Fruit fly (Drosophila melanogaster) whole organism, embryonic: ENCODE results near the gene SmydA-9.

ENCODE experiments used
- Bgb ChIP-seq: fragments of 200-800 bp; sonication (Bioruptor generic); IDR thresholded peaks from 2 replicates; pipeline ENCODE4 v1.3.6; 2022; ENCODE audit warnings: missing biosample characterization, missing genetic modification characterization; ENCODE audit not compliant: partially characterized antibody
- CG10366 ChIP-seq: fragments of 200-800 bp; sonication (Bioruptor generic); IDR thresholded peaks from 2 replicates; pipeline ENCODE4 v1.3.6; 2022; ENCODE audit warnings: missing biosample characterization, missing genetic modification characterization
- CG13894 ChIP-seq: fragments of 200-800 bp; sonication (Bioruptor generic); optimal IDR thresholded peaks from 3 replicates; lab custom pipeline; 2018; ENCODE audit warnings: missing biosample characterization, mild to moderate bottlenecking, missing genetic modification characterization, moderate library complexity
- CG15514 ChIP-seq: fragments of 200-800 bp; sonication (Bioruptor generic); optimal IDR thresholded peaks from 3 replicates; lab custom pipeline; 2017; ENCODE audit warnings: missing biosample characterization, missing genetic modification characterization, mild to moderate bottlenecking, moderate library complexity, missing genetic modification reagents
- CG16779 ChIP-seq: fragments of 200-800 bp; sonication (Bioruptor generic); IDR thresholded peaks from 2 replicates; pipeline ENCODE4 v1.3.6; 2022; ENCODE audit warnings: missing biosample characterization, missing genetic modification characterization
- CG2875 ChIP-seq: fragments of 200-800 bp; sonication (Bioruptor generic); optimal IDR thresholded peaks from 2 replicates; lab custom pipeline; 2017; ENCODE audit warnings: missing biosample characterization, mild to moderate bottlenecking, missing genetic modification characterization, missing genetic modification reagents
- CG31224 ChIP-seq: fragments of 200-800 bp; sonication (Bioruptor generic); IDR thresholded peaks from 2 replicates; pipeline ENCODE4 v1.3.6; 2022; ENCODE audit warnings: missing biosample characterization, missing genetic modification characterization
- CG3163 ChIP-seq: fragments of 200-800 bp; sonication (Bioruptor generic); optimal IDR thresholded peaks from 3 replicates; lab custom pipeline; 2016; ENCODE audit warnings: missing biosample characterization, missing genetic modification characterization
- CG32767 ChIP-seq: fragments of 200-800 bp; sonication (Bioruptor generic); IDR thresholded peaks from 2 replicates; pipeline ENCODE4 v1.3.6; 2022; ENCODE audit warnings: missing biosample characterization, missing genetic modification characterization
- CG34422 ChIP-seq: fragments of 200-800 bp; sonication (Bioruptor generic); IDR thresholded peaks from 3 replicates; pipeline ENCODE4 v1.3.6; 2022; ENCODE audit warnings: missing biosample characterization, missing genetic modification characterization
- CG4404 ChIP-seq: fragments of 200-800 bp; sonication (Bioruptor generic); IDR thresholded peaks from 2 replicates; pipeline ENCODE4 v1.3.6; 2022; ENCODE audit warnings: missing biosample characterization, missing genetic modification characterization
- CG4854 ChIP-seq: fragments of 200-800 bp; sonication (Bioruptor generic); optimal IDR thresholded peaks from 2 replicates; lab custom pipeline; 2016; ENCODE audit warnings: missing biosample characterization, missing genetic modification characterization, inconsistent platforms
- CG6654 ChIP-seq: fragments of 200-800 bp; sonication (Bioruptor generic); optimal IDR thresholded peaks from 2 replicates; lab custom pipeline; 2017; ENCODE audit warnings: missing biosample characterization, mild to moderate bottlenecking, missing genetic modification characterization
- CG6683 ChIP-seq: fragments of 200-800 bp; sonication (Bioruptor generic); optimal IDR thresholded peaks from 2 replicates; lab custom pipeline; 2017; ENCODE audit warnings: missing biosample characterization, mild to moderate bottlenecking, missing genetic modification characterization, missing genetic modification reagents
- CG6854 ChIP-seq: fragments of 200-800 bp; sonication (Bioruptor generic); optimal IDR thresholded peaks from 3 replicates; lab custom pipeline; 2017; ENCODE audit warnings: missing biosample characterization, mild to moderate bottlenecking, missing genetic modification characterization
- CG7372 ChIP-seq: fragments of 200-800 bp; sonication (Bioruptor generic); IDR thresholded peaks from 2 replicates; pipeline ENCODE4 v1.3.6; 2022; ENCODE audit warnings: missing biosample characterization, missing genetic modification characterization
- CG7839 ChIP-seq: fragments of 200-800 bp; sonication (Bioruptor generic); optimal IDR thresholded peaks from 3 replicates; lab custom pipeline; 2018; ENCODE audit warnings: missing biosample characterization, mild to moderate bottlenecking, missing genetic modification characterization, moderate library complexity
- CG8765 ChIP-seq: fragments of 200-800 bp; sonication (Bioruptor generic); IDR thresholded peaks from 2 replicates; pipeline ENCODE4 v1.3.6; 2022; ENCODE audit warnings: missing biosample characterization, missing genetic modification characterization
- Camta ChIP-seq: fragments of 200-800 bp; sonication (Bioruptor generic); optimal IDR thresholded peaks from 2 replicates; lab custom pipeline; 2016; ENCODE audit warnings: missing biosample characterization, missing genetic modification characterization
- Dad ChIP-seq: fragments of 200-800 bp; sonication (Bioruptor generic); optimal IDR thresholded peaks from 3 replicates; lab custom pipeline; 2016; ENCODE audit warnings: missing biosample characterization, missing genetic modification characterization
- Dp ChIP-seq: fragments of 200-800 bp; sonication (Bioruptor generic); optimal IDR thresholded peaks from 2 replicates; lab custom pipeline; 2018; ENCODE audit warnings: missing biosample characterization, mild to moderate bottlenecking, missing genetic modification characterization, moderate library complexity
- E2f2 ChIP-seq: fragments of 200-800 bp; sonication (Bioruptor generic); IDR thresholded peaks from 2 replicates; pipeline ENCODE4 v1.3.6; 2022; ENCODE audit warnings: missing biosample characterization, missing genetic modification characterization
- ERR ChIP-seq: fragments of 200-800 bp; sonication (Bioruptor generic); optimal IDR thresholded peaks from 2 replicates; lab custom pipeline; 2016; ENCODE audit warnings: missing biosample characterization, missing genetic modification characterization
- Hr39 ChIP-seq: fragments of >200 bp; optimal IDR thresholded peaks from 2 replicates; lab custom pipeline; 2017
- Lhr ChIP-seq: fragments of 200-800 bp; sonication (Bioruptor generic); optimal IDR thresholded peaks from 3 replicates; lab custom pipeline; 2017; ENCODE audit warnings: mild to moderate bottlenecking, missing biosample characterization, missing genetic modification reagents, missing genetic modification characterization
- MBD-R2 ChIP-seq: fragments of 200-800 bp; sonication (Bioruptor generic); IDR thresholded peaks from 2 replicates; pipeline ENCODE4 v1.3.6; 2022; ENCODE audit warnings: missing biosample characterization, missing genetic modification characterization
- NC2β ChIP-seq: fragments of 200-800 bp; sonication (Bioruptor generic); optimal IDR thresholded peaks from 2 replicates; lab custom pipeline; 2016; ENCODE audit warnings: missing biosample characterization, missing genetic modification characterization
- bsh ChIP-seq, 2 experiments: fragments of 200-800 bp; sonication (Bioruptor generic); optimal IDR thresholded peaks; 2 replicates each; lab custom pipeline; 2017 to 2018; ENCODE audit warnings: mild to moderate bottlenecking in 2 of 2, missing biosample characterization in 2 of 2, missing genetic modification characterization in 2 of 2, moderate library complexity in 1 of 2
- exex ChIP-seq: fragments of 200-800 bp; sonication (Bioruptor generic); optimal IDR thresholded peaks from 4 replicates; lab custom pipeline; 2018; ENCODE audit warnings: missing biosample characterization, mild to moderate bottlenecking, missing genetic modification characterization, moderate library complexity
- fd102C ChIP-seq: fragments of 200-800 bp; sonication (Bioruptor generic); optimal IDR thresholded peaks from 2 replicates; lab custom pipeline; 2018; ENCODE audit warnings: missing biosample characterization, mild to moderate bottlenecking, missing genetic modification characterization, moderate library complexity
- gem ChIP-seq: fragments of 200-800 bp; sonication (Bioruptor generic); optimal IDR thresholded peaks from 2 replicates; lab custom pipeline; 2019; ENCODE audit warnings: missing biosample characterization, mild to moderate bottlenecking, missing genetic modification characterization, moderate library complexity
- grau ChIP-seq: fragments of 200-800 bp; optimal IDR thresholded peaks from 3 replicates; lab custom pipeline; 2019; ENCODE audit warnings: missing biosample characterization, mild to moderate bottlenecking, missing genetic modification characterization, moderate library complexity
- gro ChIP-seq: fragments of 200-800 bp; sonication (Bioruptor generic); optimal IDR thresholded peaks from 2 replicates; lab custom pipeline; 2016; ENCODE audit warnings: missing biosample characterization, missing genetic modification characterization
- ind ChIP-seq: fragments of 200-800 bp; sonication (Bioruptor generic); optimal IDR thresholded peaks from 3 replicates; lab custom pipeline; 2016; ENCODE audit warnings: missing biosample characterization, missing genetic modification characterization
- jigr1 ChIP-seq: fragments of 200-800 bp; sonication (Bioruptor generic); IDR thresholded peaks from 3 replicates; pipeline ENCODE4 v1.3.6; 2022; ENCODE audit warnings: missing biosample characterization, missing genetic modification characterization
- kay ChIP-seq: fragments of 200-800 bp; sonication (Bioruptor generic); optimal IDR thresholded peaks from 2 replicates; lab custom pipeline; 2016; ENCODE audit warnings: missing biosample characterization, missing genetic modification characterization
- nau ChIP-seq: fragments of 200-800 bp; sonication (Bioruptor generic); optimal IDR thresholded peaks from 3 replicates; lab custom pipeline; 2017; ENCODE audit warnings: missing biosample characterization, mild to moderate bottlenecking, missing genetic modification characterization, missing genetic modification reagents
- p53 ChIP-seq: fragments of 200-800 bp; sonication (Bioruptor generic); optimal IDR thresholded peaks from 2 replicates; lab custom pipeline; 2016; ENCODE audit warnings: missing biosample characterization, missing genetic modification characterization
- pzg ChIP-seq: fragments of 200-800 bp; sonication (Bioruptor generic); optimal IDR thresholded peaks from 3 replicates; lab custom pipeline; 2018; ENCODE audit warnings: missing biosample characterization, mild to moderate bottlenecking, missing genetic modification characterization, moderate library complexity
- ranshi ChIP-seq: fragments of 200-800 bp; sonication (Bioruptor generic); IDR thresholded peaks from 2 replicates; pipeline ENCODE4 v1.3.6; 2022; ENCODE audit warnings: missing biosample characterization, missing genetic modification characterization
- row ChIP-seq: fragments of 200-800 bp; sonication (Bioruptor generic); IDR thresholded peaks from 3 replicates; pipeline ENCODE4 v1.3.6; 2022; ENCODE audit warnings: missing biosample characterization, missing genetic modification characterization
- sc ChIP-seq, 3 experiments: fragments of >200 bp in 2 of 3; fragments of 200-800 bp in 1 of 3; sonication (Bioruptor generic) in 1 of 3; optimal IDR thresholded peaks; 2 replicates in 2 of 3; 3 replicates in 1 of 3; lab custom pipeline; 2017; ENCODE audit warnings: mild to moderate bottlenecking in 1 of 3, missing biosample characterization in 1 of 3, missing genetic modification characterization in 1 of 3, missing genetic modification reagents in 1 of 3
- sens-2 ChIP-seq: fragments of 200-800 bp; sonication (Bioruptor generic); IDR thresholded peaks from 2 replicates; pipeline ENCODE4 v1.3.6; 2022; ENCODE audit warnings: missing biosample characterization, missing genetic modification characterization
- slbo ChIP-seq: fragments of 200-800 bp; sonication (Bioruptor generic); IDR thresholded peaks from 2 replicates; pipeline ENCODE4 v1.3.6; 2022; ENCODE audit warnings: missing biosample characterization, missing genetic modification characterization
- sob ChIP-seq: fragments of 200-800 bp; sonication (Bioruptor generic); IDR thresholded peaks from 2 replicates; pipeline ENCODE4 v1.3.6; 2022; ENCODE audit warnings: missing biosample characterization, missing genetic modification characterization
- stwl ChIP-seq: fragments of 200-800 bp; sonication (Bioruptor generic); optimal IDR thresholded peaks from 3 replicates; lab custom pipeline; 2018; ENCODE audit warnings: missing biosample characterization, mild to moderate bottlenecking, missing genetic modification characterization, moderate library complexity
- unpg ChIP-seq: fragments of 200-800 bp; sonication (Bioruptor generic); optimal IDR thresholded peaks from 3 replicates; lab custom pipeline; 2018; ENCODE audit warnings: missing biosample characterization, mild to moderate bottlenecking, missing genetic modification characterization, moderate library complexity
- vfl ChIP-seq: fragments of 200-800 bp; sonication (Bioruptor generic); optimal IDR thresholded peaks from 2 replicates; lab custom pipeline; 2016; ENCODE audit warnings: missing biosample characterization, missing genetic modification characterization
- wdn ChIP-seq: fragments of 200-800 bp; sonication (Bioruptor generic); IDR thresholded peaks from 2 replicates; pipeline ENCODE4 v1.3.6; 2022; ENCODE audit warnings: missing biosample characterization, missing genetic modification characterization
- zfh1 ChIP-seq: fragments of 200-800 bp; sonication (Bioruptor generic); IDR thresholded peaks from 3 replicates; pipeline ENCODE4 v1.3.6; 2022; ENCODE audit warnings: missing biosample characterization, missing genetic modification characterization

Gene SmydA-9

DNA sequence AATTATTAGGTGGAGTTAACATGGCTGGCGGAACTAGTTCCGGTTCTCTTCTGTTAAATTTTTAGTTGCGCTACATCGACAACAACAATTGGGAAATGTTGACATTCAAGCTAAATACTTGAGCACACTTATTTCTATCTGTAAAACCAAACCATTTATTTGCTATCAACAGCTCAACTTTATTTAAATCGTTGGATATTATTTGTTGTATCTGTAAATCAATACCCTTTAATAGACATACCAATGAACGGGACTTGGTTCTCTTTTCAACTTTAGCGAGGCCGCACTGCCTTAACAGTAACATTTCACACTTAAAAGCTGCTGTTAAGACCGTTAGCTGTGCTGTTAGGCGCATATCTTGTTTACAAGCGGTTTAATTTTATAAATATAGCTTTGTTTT, 17.1 kb downstream of the SmydA-9 start, which contains the start of gene CG12106 (continued):
- TF ChIP-seq NC2β (GFP tag; lab: Kevin White, UChicago) = peak; percentile 30
- TF ChIP-seq ind (GFP tag; lab: Kevin White, UChicago) = peak; percentile 51
- TF ChIP-seq nau = no peak
- TF ChIP-seq gem (tag; lab: Kevin White, UChicago) = peak; percentile 71
- no peak for TF ChIP-seq fd102C (GFP tag; lab: Kevin White, UChicago)

DNA sequence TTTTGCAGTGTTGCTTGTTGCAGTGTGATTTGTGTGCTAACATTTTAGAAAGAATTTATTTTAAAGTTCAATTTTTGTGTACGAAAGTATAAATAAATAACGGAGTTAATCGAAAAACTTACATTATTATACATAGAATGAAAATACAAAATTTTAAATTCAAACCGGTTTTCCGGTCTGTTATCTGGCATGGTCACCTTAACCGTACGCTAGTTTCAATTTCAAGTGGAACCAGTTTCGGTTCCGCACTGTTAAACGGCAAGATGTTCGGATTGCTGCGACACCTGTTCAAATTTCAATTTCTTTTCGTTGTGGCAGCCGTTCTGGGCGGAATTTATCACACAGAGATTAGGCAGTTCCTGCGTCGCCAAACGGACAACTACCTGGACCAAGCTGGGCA, 18.3 kb downstream of the SmydA-9 start, which contains the start of gene CG12056:
Gene CG12056 (plus strand): TSS at position 241 of the 400 bp plus-strand sequence.
- TF ChIP-seq exex (tag; lab: Kevin White, UChicago) (no peak), CG15514 (GFP tag; lab: Kevin White, UChicago) (peak; percentile 98), MBD-R2 (peak; percentile 55), zfh1 (GFP tag; lab: Robert Waterston, UW) (no peak), sob (no peak), CG4854 (GFP tag; lab: Kevin White, UChicago) (no peak), kay (GFP tag; lab: Kevin White, UChicago) (no peak), Camta (no peak), CG6854 (GFP tag; lab: Kevin White, UChicago) (no peak), Bgb (GFP tag; lab: Robert Waterston, UW) (no peak), CG3163 (no peak), sens-2 (GFP tag; lab: Robert Waterston, UW) (no peak), CG34422 (no peak), CG4404 (GFP tag; lab: Robert Waterston, UW) (no peak), CG7839 (tag; lab: Kevin White, UChicago) (no peak), Dad (GFP tag; lab: Kevin White, UChicago) (no peak), p53 (GFP tag; lab: Kevin White, UChicago) (no peak), CG31224 (GFP tag; lab: Robert Waterston, UW) (no peak), CG10366 (no peak), stwl (tag; lab: Kevin White, UChicago) (no peak), jigr1 (GFP tag; lab: Robert Waterston, UW) (no peak), ind (GFP tag; lab: Kevin White, UChicago) (no peak), CG6683 (GFP tag; lab: Kevin White, UChicago) (no peak), Hr39 (no peak), ranshi (peak; percentile 57; the same call in 1 of the 2 replicates), E2f2 (GFP tag; lab: Robert Waterston, UW) (peak; percentile 61), CG16779 (no peak), pzg (GFP tag; lab: Kevin White, UChicago) (peak; percentile 23), vfl (GFP tag; lab: Kevin White, UChicago) (no peak), sc (optimal IDR thresholded peaks at IDR 0.05; lab: Kevin White, UChicago) (no peak), sc (GFP tag; optimal IDR thresholded peaks at IDR 0.05; lab: Kevin White, UChicago) (no peak), Dp (GFP tag; lab: Kevin White, UChicago) (peak; percentile 56), CG2875 (GFP tag; lab: Kevin White, UChicago) (no peak), ERR (no peak), row (peak; percentile 12; the same call in 1 of the 3 replicates), bsh (GFP tag; optimal IDR thresholded peaks at IDR 0.05; lab: Kevin White, UChicago) (no peak), unpg (GFP tag; lab: Kevin White, UChicago) (no peak), grau (tag; lab: Kevin White, UChicago) (peak; percentile 22), CG8765 (GFP tag; lab: Robert Waterston, UW) (no peak), Lhr (GFP tag; lab: Kevin White, UChicago) (no peak), gro (no peak), wdn (GFP tag; lab: Robert Waterston, UW) (no peak), CG13894 (tag; lab: Kevin White, UChicago) (no peak), CG6654 (GFP tag; lab: Kevin White, UChicago) (no peak), slbo (no peak), CG7372 (GFP tag; lab: Robert Waterston, UW) (no peak), CG32767 (no peak)
